Worm (Caenorhabditis elegans): Measurements from ENCODE around the gene ZC404.2.
A peak's percentile ranks its signal among the peaks of the same experiment; 100 is the strongest.

ZC404.2 gene

DNA sequence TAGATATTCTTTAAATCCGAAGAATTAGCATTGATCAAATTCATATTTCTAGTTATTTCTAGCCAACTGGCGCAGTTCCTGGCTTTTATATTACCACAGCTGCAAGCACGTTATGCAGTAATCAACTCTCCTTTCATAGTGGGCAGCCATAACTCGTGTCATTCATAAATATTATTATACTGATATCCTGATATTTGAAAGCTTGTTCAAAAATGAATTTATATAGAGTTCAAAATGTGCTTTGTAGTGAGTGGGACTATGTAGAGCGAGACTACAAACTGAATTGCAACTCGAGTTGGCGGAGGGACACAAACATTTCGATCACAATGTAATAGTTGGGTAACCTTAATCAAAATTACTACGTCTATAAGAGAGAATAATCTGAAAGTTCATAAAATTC lies 16.1 kb upstream of the ZC404.2 start, which contains the start of gene srh-30:
srh-30 (minus strand) TSS at position 101 of the 400 bp plus-strand sequence.
- no peak for TF ChIP-seq madf-3 (GFP tag; IDR thresholded peaks at IDR 0.05)
- TF ChIP-seq die-1 (tag; optimal IDR thresholded peaks at IDR 0.05) = no peak
- no peak for TF ChIP-seq ZK185.1 (tag; optimal IDR thresholded peaks at IDR 0.05; ENCODE audit: poor library complexity, severe bottlenecking)
- TF ChIP-seq ztf-22 (GFP tag; optimal IDR thresholded peaks at IDR 0.05) = no peak
- no peak for TF ChIP-seq lag-1 (GFP tag; IDR thresholded peaks at IDR 0.05)
- TF ChIP-seq nfya-2 (GFP tag; IDR thresholded peaks at IDR 0.05) = no peak
- no peak for TF ChIP-seq ztf-26 (tag; optimal IDR thresholded peaks at IDR 0.05)
- TF ChIP-seq ceh-27 (GFP tag; optimal IDR thresholded peaks at IDR 0.05) = no peak
- no peak for TF ChIP-seq ceh-58 (GFP tag; IDR thresholded peaks at IDR 0.05)
- no peak for TF ChIP-seq F52B5.7 (tag; optimal IDR thresholded peaks at IDR 0.05)
- no peak for TF ChIP-seq snpc-1.3 (tag; optimal IDR thresholded peaks at IDR 0.05; ENCODE audit: insufficient read depth)
- no peak for TF ChIP-seq ceh-79 (tag; optimal IDR thresholded peaks at IDR 0.05)
- no peak for TF ChIP-seq cebp-1 (GFP tag; IDR thresholded peaks at IDR 0.05)
- no peak for TF ChIP-seq cebp-1 (tag; optimal IDR thresholded peaks at IDR 0.05)
- no peak for TF ChIP-seq rec-8 (tag; optimal IDR thresholded peaks at IDR 0.05)
- no peak for TF ChIP-seq lsl-1 (GFP tag; optimal IDR thresholded peaks at IDR 0.05)
- TF ChIP-seq attf-3 (GFP tag; conservative IDR thresholded peaks at IDR 0.05) = no peak
- TF ChIP-seq pbrm-1 (GFP tag; IDR thresholded peaks at IDR 0.05) = no peak
- TF ChIP-seq nhr-80 (tag; optimal IDR thresholded peaks at IDR 0.05) = no peak
- no peak for TF ChIP-seq somi-1 (GFP tag; optimal IDR thresholded peaks at IDR 0.05)

DNA sequence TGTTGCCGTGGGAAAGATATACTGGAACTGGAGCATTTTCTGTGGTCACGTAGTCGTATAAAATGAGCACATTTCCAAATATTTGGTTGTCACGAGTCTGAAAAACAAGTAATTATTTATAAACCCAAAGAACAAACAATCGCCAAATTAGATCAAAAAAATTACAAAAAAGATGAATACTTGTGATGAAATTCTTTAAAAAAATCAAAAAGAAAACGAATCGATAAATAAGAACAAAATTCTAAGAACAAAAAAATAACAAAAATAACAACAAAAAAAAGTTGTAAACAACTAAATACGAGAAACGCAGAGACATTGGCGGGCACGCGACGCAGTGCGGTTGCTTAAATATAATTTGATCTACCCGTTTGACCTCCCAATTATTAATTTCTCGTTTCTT lies 14.0 kb upstream of the ZC404.2 start, which contains the start of gene ZC404.16:
ZC404.16 (minus strand) TSS at position 101 of the 400 bp plus-strand sequence.
- TF ChIP-seq ztf-25 (GFP tag; IDR thresholded peaks at IDR 0.05) = no peak
- TF ChIP-seq hlh-12 (tag; optimal IDR thresholded peaks at IDR 0.05) = no peak
- TF ChIP-seq mes-4 (tag; optimal IDR thresholded peaks at IDR 0.05) = no peak
- no peak for TF ChIP-seq sdz-38 (tag; optimal IDR thresholded peaks at IDR 0.05)
- TF ChIP-seq bed-2 (GFP tag; IDR thresholded peaks at IDR 0.05) = no peak
- peak; percentile 64 for TF ChIP-seq madf-6 (GFP tag; IDR thresholded peaks at IDR 0.05)
- no peak for TF ChIP-seq attf-3 (GFP tag; conservative IDR thresholded peaks at IDR 0.05)
- peak; percentile 39 for TF ChIP-seq efl-1 (GFP tag; optimal IDR thresholded peaks at IDR 0.05)
- no peak for TF ChIP-seq mxl-1 (tag; optimal IDR thresholded peaks at IDR 0.05)
- TF ChIP-seq Y53F4B.3 (GFP tag; IDR thresholded peaks at IDR 0.05) = no peak
- no peak for TF ChIP-seq ztf-28 (GFP tag; IDR thresholded peaks at IDR 0.05)
- TF ChIP-seq rpc-1 (optimal IDR thresholded peaks at IDR 0.05) = no peak
- TF ChIP-seq rpc-1 (tag; optimal IDR thresholded peaks at IDR 0.05) = no peak

DNA sequence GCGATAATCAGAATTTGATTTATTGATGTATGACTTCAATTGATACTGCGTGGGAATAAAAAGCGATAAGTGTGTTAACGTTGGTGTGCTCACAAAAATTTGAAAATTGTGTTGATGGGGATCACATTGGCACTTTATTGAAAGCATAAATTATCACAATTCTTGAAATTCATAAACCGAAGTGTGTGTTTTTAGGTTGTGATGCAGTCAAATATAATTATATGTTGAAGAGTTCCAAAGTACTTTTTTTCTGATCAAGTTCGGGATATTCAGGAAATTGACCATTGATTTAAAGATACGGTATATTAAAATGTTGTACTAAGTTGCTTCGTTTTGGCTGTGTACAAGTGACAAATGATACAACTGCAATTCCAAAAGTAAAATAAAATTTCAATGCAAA lies 12.0 kb upstream of the ZC404.2 start, which contains the start of gene srh-28:
srh-28 (minus strand) TSS at position 101 of the 400 bp plus-strand sequence.
- TF ChIP-seq zim-3 (tag; optimal IDR thresholded peaks at IDR 0.05) (no peak), B0019.2 (GFP tag; conservative IDR thresholded peaks at IDR 0.05) (no peak), Y95B8A.8 (GFP tag; IDR thresholded peaks at IDR 0.05) (no peak), T07F8.4 (tag; optimal IDR thresholded peaks at IDR 0.05) (no peak), nhr-90 (tag; optimal IDR thresholded peaks at IDR 0.05) (no peak), nfya-1 (tag; optimal IDR thresholded peaks at IDR 0.05; ENCODE audit: borderline replicate concordance, insufficient read depth) (no peak), ztf-26 (tag; optimal IDR thresholded peaks at IDR 0.05) (no peak), ceh-40 (GFP tag; IDR thresholded peaks at IDR 0.05) (no peak), nhr-179 (tag; optimal IDR thresholded peaks at IDR 0.05) (no peak)

Measured in whole organism, young adult.